Fruit fly (Drosophila melanogaster) whole organism, adult: ENCODE data around the gene boi.

Experiments used
- CG11617 ChIP-seq: fragments of 200-800 bp; sonication (Bioruptor generic); optimal IDR thresholded peaks from 2 replicates; lab custom pipeline; 2017; ENCODE audit warnings: mild to moderate bottlenecking, missing biosample characterization, missing genetic modification reagents, missing genetic modification characterization
- CG12768 ChIP-seq: fragments of 200-800 bp; sonication (Bioruptor generic); optimal IDR thresholded peaks from 2 replicates; lab custom pipeline; 2017; ENCODE audit warnings: missing biosample characterization, missing genetic modification characterization, mild to moderate bottlenecking, moderate library complexity, missing genetic modification reagents
- CG14711 ChIP-seq: fragments of 200-800 bp; sonication (Bioruptor generic); optimal IDR thresholded peaks from 2 replicates; lab custom pipeline; 2018; ENCODE audit warnings: missing biosample characterization, mild to moderate bottlenecking, missing genetic modification characterization, moderate library complexity
- CG1620 ChIP-seq: fragments of 200-800 bp; sonication (Bioruptor generic); optimal IDR thresholded peaks from 2 replicates; lab custom pipeline; 2016; ENCODE audit warnings: missing biosample characterization, missing genetic modification characterization
- CG33017 ChIP-seq: fragments of 200-800 bp; sonication (Bioruptor generic); optimal IDR thresholded peaks from 2 replicates; lab custom pipeline; 2018; ENCODE audit warnings: missing biosample characterization, mild to moderate bottlenecking, missing genetic modification characterization, moderate library complexity
- CG5204 ChIP-seq: fragments of 200-800 bp; sonication (Bioruptor generic); optimal IDR thresholded peaks from 2 replicates; lab custom pipeline; 2016; ENCODE audit warnings: missing biosample characterization, missing genetic modification characterization
- CG7045 ChIP-seq: fragments of 200-800 bp; sonication (Bioruptor generic); optimal IDR thresholded peaks from 2 replicates; lab custom pipeline; 2017; ENCODE audit warnings: missing biosample characterization, mild to moderate bottlenecking, missing genetic modification characterization
- CG7101 ChIP-seq: fragments of 200-800 bp; sonication (Bioruptor generic); optimal IDR thresholded peaks from 2 replicates; lab custom pipeline; 2018; ENCODE audit warnings: missing biosample characterization, mild to moderate bottlenecking, missing genetic modification characterization, moderate library complexity
- Clk ChIP-seq: fragments of 200-800 bp; sonication (Bioruptor generic); optimal IDR thresholded peaks from 2 replicates; lab custom pipeline; 2017; ENCODE audit warnings: missing biosample characterization, missing genetic modification characterization
- Crg-1 ChIP-seq: fragments of 200-800 bp; sonication (Bioruptor generic); optimal IDR thresholded peaks from 2 replicates; lab custom pipeline; 2016; ENCODE audit warnings: missing biosample characterization, missing genetic modification characterization
- Hr96 ChIP-seq: fragments of 200-800 bp; sonication (Bioruptor generic); optimal IDR thresholded peaks from 2 replicates; lab custom pipeline; 2016; ENCODE audit warnings: missing biosample characterization, missing genetic modification characterization
- Mnt ChIP-seq: fragments of 200-800 bp; sonication (Bioruptor generic); optimal IDR thresholded peaks from 2 replicates; lab custom pipeline; 2016; ENCODE audit warnings: missing biosample characterization, mild to moderate bottlenecking, missing genetic modification characterization
- bab1 ChIP-seq: fragments of 200-800 bp; sonication (Bioruptor generic); optimal IDR thresholded peaks from 3 replicates; lab custom pipeline; 2019; ENCODE audit warnings: missing biosample characterization, mild to moderate bottlenecking, missing genetic modification characterization, moderate library complexity
- cic ChIP-seq: fragments of 200-800 bp; sonication (Bioruptor generic); optimal IDR thresholded peaks from 2 replicates; lab custom pipeline; 2017; ENCODE audit warnings: missing biosample characterization, mild to moderate bottlenecking, missing genetic modification characterization, moderate library complexity
- cnc ChIP-seq, 2 experiments: fragments of >200 bp; optimal IDR thresholded peaks; 2 replicates each; lab custom pipeline; 2017
- kay ChIP-seq: fragments of 200-800 bp; sonication (Bioruptor generic); peaks from one replicate; lab custom pipeline; 2016; ENCODE audit warnings: missing biosample characterization, missing genetic modification characterization, borderline replicate concordance
- ovo ChIP-seq: fragments of 200-800 bp; sonication (Bioruptor generic); optimal IDR thresholded peaks from 2 replicates; lab custom pipeline; 2016; ENCODE audit warnings: missing biosample characterization, missing genetic modification characterization
- pad ChIP-seq: fragments of 200-800 bp; sonication (Bioruptor generic); optimal IDR thresholded peaks from 3 replicates; lab custom pipeline; 2017; ENCODE audit warnings: missing biosample characterization, missing genetic modification characterization, mild to moderate bottlenecking, moderate library complexity, missing genetic modification reagents
- tj ChIP-seq: fragments of 200-800 bp; sonication (Bioruptor generic); optimal IDR thresholded peaks from 3 replicates; lab custom pipeline; 2017; ENCODE audit warnings: missing biosample characterization, mild to moderate bottlenecking, missing genetic modification characterization, moderate library complexity
- toe ChIP-seq: fragments of 200-800 bp; sonication (Bioruptor generic); optimal IDR thresholded peaks from 2 replicates; lab custom pipeline; 2016; ENCODE audit warnings: missing biosample characterization, missing genetic modification characterization

The boi gene

DNA sequence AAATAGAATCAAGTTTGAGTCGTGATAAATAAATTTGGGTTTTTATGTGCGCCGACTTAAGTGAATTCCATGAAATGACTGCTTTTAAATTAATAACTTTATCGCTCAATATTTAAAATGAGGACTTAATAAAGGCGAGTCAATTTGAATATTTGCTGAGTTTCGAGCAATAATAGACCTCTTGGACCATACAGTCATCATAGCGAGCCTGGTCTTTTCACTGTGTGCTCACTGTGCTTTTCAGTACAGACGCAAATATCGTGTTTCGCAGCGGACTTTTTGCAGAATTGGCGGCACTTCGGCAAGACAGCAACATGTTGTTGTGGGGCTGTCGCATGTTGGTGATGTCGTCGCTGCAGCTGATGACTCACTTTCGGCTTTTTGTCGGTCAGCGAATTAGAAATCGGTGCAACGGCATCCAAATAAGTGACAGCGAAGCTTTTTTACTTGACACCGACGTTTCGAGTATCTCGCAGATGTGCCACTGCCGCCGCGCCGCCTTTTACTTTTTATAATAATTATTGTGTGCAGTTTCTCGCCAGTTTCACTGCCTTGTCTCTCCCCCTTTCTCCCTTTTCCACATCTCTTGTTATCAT, 11.9 kb downstream of the boi start:
- no peak for TF ChIP-seq Hr96 (GFP tag; lab: Kevin White, UChicago)
- no peak for TF ChIP-seq Crg-1 (GFP tag; lab: Kevin White, UChicago)
- TF ChIP-seq CG5204: no peak
- TF ChIP-seq tj (GFP tag; lab: Kevin White, UChicago): peak; percentile 91

DNA sequence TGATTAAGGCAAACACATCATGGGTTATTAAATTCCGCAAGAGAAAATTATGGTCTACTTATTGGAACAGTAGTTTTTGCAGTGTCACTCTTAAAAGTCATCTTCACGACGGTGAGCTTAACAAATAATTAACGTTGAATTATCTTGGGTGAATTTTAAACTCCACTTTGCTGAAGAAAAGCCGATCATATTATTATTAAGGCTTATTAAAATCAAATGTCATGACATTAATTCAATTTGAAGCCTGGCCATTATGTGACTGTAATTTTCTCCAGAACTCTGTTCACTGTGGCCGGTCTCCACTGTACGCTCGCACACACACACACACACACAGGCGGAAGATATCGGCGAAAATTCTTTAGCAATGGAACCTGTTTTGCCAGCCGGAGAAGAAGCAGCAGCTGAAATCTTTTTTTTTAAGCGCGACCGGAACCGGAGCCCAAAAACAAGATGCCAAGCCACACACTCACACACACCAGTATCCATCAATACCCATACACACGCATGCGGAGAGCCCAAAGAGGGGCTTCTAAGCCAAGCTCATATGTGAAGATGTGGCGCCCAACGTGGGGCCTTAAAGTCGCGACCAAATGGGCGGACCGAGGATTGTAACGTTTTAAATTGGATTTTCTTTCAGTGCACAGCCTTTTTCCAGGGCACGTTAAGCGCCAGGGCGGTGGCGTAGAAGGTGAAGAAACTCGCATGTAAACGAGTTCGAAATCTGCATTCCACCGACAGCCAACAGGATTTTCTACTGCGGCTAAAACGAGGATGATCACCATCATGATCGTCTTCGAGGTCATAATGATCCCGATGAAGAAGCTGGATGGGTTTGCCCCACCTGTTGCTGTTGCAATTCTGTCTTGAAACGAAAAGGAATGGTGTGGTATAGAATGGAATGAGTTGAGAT, 14.3 kb downstream of the boi start:
- TF ChIP-seq CG5204: no peak
- TF ChIP-seq Clk: no peak
- TF ChIP-seq tj (GFP tag; lab: Kevin White, UChicago): no peak
- no peak for TF ChIP-seq kay
- TF ChIP-seq ovo (GFP tag; lab: Kevin White, UChicago): no peak
- no peak for TF ChIP-seq Crg-1 (GFP tag; lab: Kevin White, UChicago)
- TF ChIP-seq toe (GFP tag; lab: Kevin White, UChicago): no peak
- TF ChIP-seq CG7045: no peak

- TF ChIP-seq Crg-1 (GFP tag; lab: Kevin White, UChicago) (no peak), CG5204 (no peak), cic (GFP tag; lab: Kevin White, UChicago) (no peak), toe (GFP tag; lab: Kevin White, UChicago) (no peak), bab1 (GFP tag; lab: Kevin White, UChicago) (no peak), Mnt (GFP tag; lab: Kevin White, UChicago) (no peak), CG12768 (GFP tag; lab: Kevin White, UChicago) (no peak), CG7101 (no peak), CG11617 (GFP tag; lab: Kevin White, UChicago) (no peak), CG33017 (tag; lab: Kevin White, UChicago) (no peak), CG7045 (no peak), tj (GFP tag; lab: Kevin White, UChicago) (no peak), Clk (no peak), kay (no peak), ovo (GFP tag; lab: Kevin White, UChicago) (no peak), CG14711 (tag; lab: Kevin White, UChicago) (no peak), pad (GFP tag; lab: Kevin White, UChicago) (no peak)
Observed at dm6 chrX:2453772-2454171, 16.1 kb downstream of the boi start.

- no peak for TF ChIP-seq pad (GFP tag; lab: Kevin White, UChicago)
- TF ChIP-seq CG33017 (tag; lab: Kevin White, UChicago): no peak
- TF ChIP-seq kay: no peak
- no peak for TF ChIP-seq ovo (GFP tag; lab: Kevin White, UChicago)
- no peak for TF ChIP-seq CG5204
- no peak for TF ChIP-seq cic (GFP tag; lab: Kevin White, UChicago)
- TF ChIP-seq Crg-1 (GFP tag; lab: Kevin White, UChicago): no peak
- TF ChIP-seq Clk: no peak
- TF ChIP-seq Hr96 (GFP tag; lab: Kevin White, UChicago): no peak
- no peak for TF ChIP-seq CG1620
- no peak for TF ChIP-seq CG7045
- no peak for TF ChIP-seq CG14711 (tag; lab: Kevin White, UChicago)
Observed at dm6 chrX:2452734-2453133, 17.1 kb downstream of the boi start.

DNA sequence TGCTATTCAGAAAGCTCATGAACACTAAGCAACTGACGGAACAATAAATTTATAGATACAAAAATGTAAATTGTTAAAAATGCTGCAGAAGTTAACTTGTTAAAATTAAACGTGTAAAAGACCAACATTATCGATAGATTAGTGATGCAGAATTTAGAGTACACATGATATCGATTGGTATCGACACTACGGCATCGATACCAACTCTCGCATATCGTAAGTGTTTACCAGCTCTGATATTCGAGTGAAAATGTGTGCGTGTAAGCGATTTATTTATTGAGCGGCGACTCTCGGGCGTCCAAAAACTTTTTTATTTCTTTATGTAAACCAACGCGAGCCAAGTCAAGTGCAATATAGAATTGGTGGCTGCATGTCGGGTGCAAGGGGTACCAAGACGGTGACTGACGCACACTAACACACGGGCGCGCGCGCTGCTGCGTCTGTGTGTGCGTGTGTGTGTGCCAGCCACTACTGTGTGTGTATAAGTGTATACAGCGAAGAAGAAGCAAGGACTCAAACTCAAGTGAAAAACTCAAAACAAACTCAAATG, 22.0 kb downstream of the boi start, which contains the start of gene z:
Gene z (plus strand): TSS at position 20 of the 550 bp plus-strand sequence.
- TF ChIP-seq ovo (GFP tag; lab: Kevin White, UChicago) (no peak), CG1620 (peak; percentile 5), toe (GFP tag; lab: Kevin White, UChicago) (peak; percentile 0), Clk (no peak), cnc (optimal IDR thresholded peaks at IDR 0.05; lab: Kevin White, UChicago) (no peak), Mnt (GFP tag; lab: Kevin White, UChicago) (peak; percentile 42), CG11617 (GFP tag; lab: Kevin White, UChicago) (no peak), tj (GFP tag; lab: Kevin White, UChicago) (peak; percentile 45), CG33017 (tag; lab: Kevin White, UChicago) (no peak), CG5204 (no peak), pad (GFP tag; lab: Kevin White, UChicago) (no peak), Hr96 (GFP tag; lab: Kevin White, UChicago) (no peak), CG7101 (no peak)

- peak; percentile 15 for TF ChIP-seq ovo (GFP tag; lab: Kevin White, UChicago)
- no peak for TF ChIP-seq CG14711 (tag; lab: Kevin White, UChicago)
- no peak for TF ChIP-seq tj (GFP tag; lab: Kevin White, UChicago)
- peak; percentile 84 for TF ChIP-seq bab1 (GFP tag; lab: Kevin White, UChicago)
- peak; percentile 7 for TF ChIP-seq Mnt (GFP tag; lab: Kevin White, UChicago)
- TF ChIP-seq CG5204: no peak
- peak; percentile 36 for TF ChIP-seq CG1620
- TF ChIP-seq CG12768 (GFP tag; lab: Kevin White, UChicago): no peak
- no peak for TF ChIP-seq toe (GFP tag; lab: Kevin White, UChicago)
Observed at dm6 chrX:2443798-2444197, 26.0 kb downstream of the boi start, which contains the start of gene tko. Gene tko (minus strand): TSS chrX:2443976.
